Worm (Caenorhabditis elegans): ENCODE results near the gene col-77.

DNA sequence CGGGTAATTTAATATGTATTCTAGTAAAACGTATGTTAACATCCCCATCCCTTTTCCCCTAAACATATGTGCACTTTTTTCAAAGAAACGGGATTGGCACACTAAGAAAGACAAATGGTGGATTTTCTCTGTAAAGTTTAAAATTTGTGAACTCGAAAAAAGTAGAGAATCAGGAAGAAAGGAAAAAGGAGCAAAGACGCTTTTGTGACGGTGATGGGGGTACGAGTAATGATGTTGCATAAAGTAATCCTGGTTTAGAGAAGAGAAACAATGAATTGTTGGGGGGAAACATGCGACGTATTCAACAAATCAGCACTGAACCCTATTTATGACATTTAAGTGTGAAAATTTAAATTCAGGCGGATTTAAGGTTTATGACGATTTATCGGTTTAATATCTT lies 47.7 kb downstream of the col-77 start:
- TF ChIP-seq ama-1 (optimal IDR thresholded peaks at IDR 0.05) (no peak), hmg-4 (GFP tag; optimal IDR thresholded peaks at IDR 0.05) (no peak), hnd-1 (tag; optimal IDR thresholded peaks at IDR 0.05) (no peak), aly-1 (tag; optimal IDR thresholded peaks at IDR 0.05) (no peak), flt-1 (GFP tag; IDR thresholded peaks at IDR 0.05) (no peak), tbx-37 (GFP tag; conservative IDR thresholded peaks at IDR 0.05) (no peak), sea-1 (GFP tag; conservative IDR thresholded peaks at IDR 0.05) (no peak), hmbx-1 (tag; optimal IDR thresholded peaks at IDR 0.05) (no peak), pes-1 (GFP tag; IDR thresholded peaks at IDR 0.05) (no peak), ceh-36 (tag; optimal IDR thresholded peaks at IDR 0.05) (no peak), scrt-1 (GFP tag; IDR thresholded peaks at IDR 0.05) (no peak), tbx-11 (GFP tag; IDR thresholded peaks at IDR 0.05) (no peak)

Data from whole organism, early embryonic.